Fruit fly (Drosophila melanogaster) whole organism, embryonic: ENCODE results near the gene CCAP.
A peak's percentile ranks its signal among the peaks of the same experiment; 100 is the strongest.

Source experiments
- Adf1 ChIP-seq: fragments of 200-800 bp; sonication (Bioruptor generic); IDR thresholded peaks from 2 replicates; pipeline ENCODE4 v1.3.6; 2022; ENCODE audit warnings: missing biosample characterization, missing genetic modification characterization
- Atf3 ChIP-seq: fragments of 200-800 bp; sonication (Bioruptor generic); optimal IDR thresholded peaks from 3 replicates; lab custom pipeline; 2016; ENCODE audit warnings: missing biosample characterization, missing genetic modification characterization
- B-H2 ChIP-seq: fragments of 200-800 bp; sonication (Bioruptor generic); optimal IDR thresholded peaks from 2 replicates; lab custom pipeline; 2018; ENCODE audit warnings: missing biosample characterization, mild to moderate bottlenecking, missing genetic modification characterization
- CG11247 ChIP-seq: fragments of 200-800 bp; sonication (Bioruptor generic); IDR thresholded peaks from 2 replicates; pipeline ENCODE4 v1.3.6; 2022; ENCODE audit warnings: missing biosample characterization, missing genetic modification characterization
- CG11398 ChIP-seq: fragments of 200-800 bp; sonication (Bioruptor generic); optimal IDR thresholded peaks from 2 replicates; lab custom pipeline; 2016; ENCODE audit warnings: missing biosample characterization, missing genetic modification characterization
- CG11456 ChIP-seq: fragments of 200-800 bp; sonication (Bioruptor generic); IDR thresholded peaks from 3 replicates; pipeline ENCODE4 v1.3.6; 2022; ENCODE audit warnings: missing biosample characterization, missing genetic modification characterization
- CG11504 ChIP-seq: fragments of 200-800 bp; sonication (Bioruptor generic); optimal IDR thresholded peaks from 3 replicates; lab custom pipeline; 2019; ENCODE audit warnings: missing biosample characterization, mild to moderate bottlenecking, missing genetic modification characterization, moderate library complexity
- CG11696 ChIP-seq: fragments of 200-800 bp; sonication (Bioruptor generic); IDR thresholded peaks from 2 replicates; pipeline ENCODE4 v1.3.6; 2022; ENCODE audit warnings: missing biosample characterization, missing genetic modification characterization
- CG13424 ChIP-seq: fragments of 200-800 bp; sonication (Bioruptor generic); optimal IDR thresholded peaks from 2 replicates; lab custom pipeline; 2019; ENCODE audit warnings: missing biosample characterization, mild to moderate bottlenecking, missing genetic modification characterization, moderate library complexity
- CG14860 ChIP-seq: fragments of 200-800 bp; sonication (Bioruptor generic); IDR thresholded peaks from 3 replicates; pipeline ENCODE4 v1.3.6; 2022; ENCODE audit warnings: missing biosample characterization, missing genetic modification characterization; ENCODE audit not compliant: partially characterized antibody
- CG15601 ChIP-seq: fragments of 200-800 bp; sonication (Bioruptor generic); optimal IDR thresholded peaks from 3 replicates; lab custom pipeline; 2019; ENCODE audit warnings: missing biosample characterization, mild to moderate bottlenecking, missing genetic modification characterization, moderate library complexity
- CG17568 ChIP-seq: fragments of 200-800 bp; sonication (Bioruptor generic); optimal IDR thresholded peaks from 2 replicates; lab custom pipeline; 2018; ENCODE audit warnings: missing biosample characterization, mild to moderate bottlenecking, missing genetic modification characterization, moderate library complexity
- CG17829 ChIP-seq: fragments of 200-800 bp; optimal IDR thresholded peaks from 2 replicates; lab custom pipeline; 2019; ENCODE audit warnings: missing biosample characterization, mild to moderate bottlenecking, missing genetic modification characterization, moderate library complexity
- CG1792 ChIP-seq: fragments of 200-800 bp; sonication (Bioruptor generic); optimal IDR thresholded peaks from 2 replicates; lab custom pipeline; 2016; ENCODE audit warnings: missing biosample characterization, missing genetic modification characterization
- CG2116 ChIP-seq: fragments of 200-800 bp; sonication (Bioruptor generic); optimal IDR thresholded peaks from 3 replicates; lab custom pipeline; 2018; ENCODE audit warnings: missing biosample characterization, mild to moderate bottlenecking, missing genetic modification characterization
- CG2889 ChIP-seq: fragments of 200-800 bp; sonication (Bioruptor generic); IDR thresholded peaks from 3 replicates; pipeline ENCODE4 v1.3.6; 2022; ENCODE audit warnings: missing biosample characterization, missing genetic modification characterization
- CG32532 ChIP-seq: fragments of 200-800 bp; sonication (Bioruptor generic); IDR thresholded peaks from 2 replicates; pipeline ENCODE4 v1.3.6; 2022; ENCODE audit warnings: missing biosample characterization, missing genetic modification characterization
- CG3407 ChIP-seq: fragments of 200-800 bp; sonication (Bioruptor generic); optimal IDR thresholded peaks from 2 replicates; lab custom pipeline; 2018; ENCODE audit warnings: missing biosample characterization, mild to moderate bottlenecking, missing genetic modification characterization
- CG4424 ChIP-seq: fragments of 200-800 bp; sonication (Bioruptor generic); optimal IDR thresholded peaks from 3 replicates; lab custom pipeline; 2016; ENCODE audit warnings: missing biosample characterization, missing genetic modification characterization
- CG4617 ChIP-seq: fragments of 200-800 bp; sonication (Bioruptor generic); optimal IDR thresholded peaks from 3 replicates; lab custom pipeline; 2016; ENCODE audit warnings: missing biosample characterization, missing genetic modification characterization, borderline replicate concordance
- CG5953 ChIP-seq: fragments of 200-800 bp; sonication (Bioruptor generic); IDR thresholded peaks from 2 replicates; pipeline ENCODE4 v1.3.6; 2022; ENCODE audit warnings: missing biosample characterization, missing genetic modification characterization
- CG7271 ChIP-seq: fragments of 200-800 bp; sonication (Bioruptor generic); optimal IDR thresholded peaks from 2 replicates; lab custom pipeline; 2018; ENCODE audit warnings: missing biosample characterization, mild to moderate bottlenecking, missing genetic modification characterization, moderate library complexity
- CG8765 ChIP-seq: fragments of 200-800 bp; sonication (Bioruptor generic); IDR thresholded peaks from 2 replicates; pipeline ENCODE4 v1.3.6; 2022; ENCODE audit warnings: missing biosample characterization, missing genetic modification characterization
- Eip74EF ChIP-seq, 2 experiments: fragments of 200-800 bp in 1 of 2; fragments of >200 bp in 1 of 2; sonication (Bioruptor generic) in 1 of 2; optimal IDR thresholded peaks; 2 replicates each; lab custom pipeline; 2017 to 2019; ENCODE audit warnings: missing biosample characterization in 2 of 2, missing genetic modification characterization in 2 of 2, mild to moderate bottlenecking in 1 of 2, moderate library complexity in 1 of 2
- Hsf ChIP-seq: fragments of 200-800 bp; sonication (Bioruptor generic); optimal IDR thresholded peaks from 3 replicates; lab custom pipeline; 2016; ENCODE audit warnings: missing biosample characterization, missing genetic modification characterization
- Lim3 ChIP-seq: fragments of 200-800 bp; sonication (Bioruptor generic); IDR thresholded peaks from 2 replicates; pipeline ENCODE4 v1.3.6; 2022; ENCODE audit warnings: missing biosample characterization, missing genetic modification characterization
- Mad ChIP-seq: fragments of 200-800 bp; sonication (Bioruptor generic); optimal IDR thresholded peaks from 2 replicates; lab custom pipeline; 2016; ENCODE audit warnings: missing biosample characterization, missing genetic modification characterization
- NC2α ChIP-seq: fragments of 200-800 bp; sonication (Bioruptor generic); optimal IDR thresholded peaks from 2 replicates; lab custom pipeline; 2016; ENCODE audit warnings: missing biosample characterization, missing genetic modification characterization
- NfI ChIP-seq: fragments of 200-800 bp; sonication (Bioruptor generic); optimal IDR thresholded peaks from 3 replicates; lab custom pipeline; 2018; ENCODE audit warnings: missing biosample characterization, mild to moderate bottlenecking, missing genetic modification characterization, moderate library complexity
- Oli ChIP-seq: fragments of 200-800 bp; sonication (Bioruptor generic); optimal IDR thresholded peaks from 2 replicates; lab custom pipeline; 2018; ENCODE audit warnings: missing biosample characterization, mild to moderate bottlenecking, missing genetic modification characterization, moderate library complexity
- Sry-δ ChIP-seq: fragments of 200-800 bp; sonication (Bioruptor generic); optimal IDR thresholded peaks from 2 replicates; lab custom pipeline; 2016; ENCODE audit warnings: missing biosample characterization, missing genetic modification characterization
- TFAM ChIP-seq: fragments of 200-800 bp; sonication (Bioruptor generic); optimal IDR thresholded peaks from 2 replicates; lab custom pipeline; 2017; ENCODE audit warnings: missing biosample characterization, missing genetic modification characterization, inconsistent platforms
- Trl ChIP-seq, 3 experiments: fragments of >200 bp in 2 of 3; fragments of 200-800 bp in 1 of 3; sonication (Bioruptor generic) in 1 of 3; optimal IDR thresholded peaks; 2 replicates in 1 of 3; 3 replicates in 2 of 3; lab custom pipeline; 2016 to 2017; ENCODE audit warnings: missing biosample characterization in 1 of 3, missing genetic modification characterization in 1 of 3
- Xbp1 ChIP-seq: fragments of 200-800 bp; sonication (Bioruptor generic); optimal IDR thresholded peaks from 3 replicates; lab custom pipeline; 2016; ENCODE audit warnings: missing biosample characterization, mild to moderate bottlenecking, missing genetic modification characterization
- ac ChIP-seq: fragments of 200-800 bp; sonication (Bioruptor generic); optimal IDR thresholded peaks from 3 replicates; lab custom pipeline; 2017; ENCODE audit warnings: missing biosample characterization, mild to moderate bottlenecking, missing genetic modification characterization
- az2 ChIP-seq: fragments of 200-800 bp; sonication (Bioruptor generic); optimal IDR thresholded peaks from 3 replicates; lab custom pipeline; 2016; ENCODE audit warnings: missing biosample characterization, missing genetic modification characterization
- cwo ChIP-seq: fragments of 200-800 bp; sonication (Bioruptor generic); optimal IDR thresholded peaks from 3 replicates; lab custom pipeline; 2017; ENCODE audit warnings: missing biosample characterization, missing genetic modification characterization, mild to moderate bottlenecking, moderate library complexity, missing genetic modification reagents
- dmrt99B ChIP-seq: fragments of 200-800 bp; sonication (Bioruptor generic); optimal IDR thresholded peaks from 2 replicates; lab custom pipeline; 2018; ENCODE audit warnings: missing biosample characterization, mild to moderate bottlenecking, missing genetic modification characterization, moderate library complexity
- fu2 ChIP-seq: fragments of 200-800 bp; sonication (Bioruptor generic); optimal IDR thresholded peaks from 2 replicates; lab custom pipeline; 2016; ENCODE audit warnings: missing biosample characterization, missing genetic modification characterization
- jumu ChIP-seq: fragments of 200-800 bp; sonication (Bioruptor generic); optimal IDR thresholded peaks from 3 replicates; lab custom pipeline; 2016; ENCODE audit warnings: missing biosample characterization, missing genetic modification characterization
- kah ChIP-seq: fragments of 200-800 bp; sonication (Bioruptor generic); optimal IDR thresholded peaks from 2 replicates; lab custom pipeline; 2018; ENCODE audit warnings: missing biosample characterization, mild to moderate bottlenecking, missing genetic modification characterization
- lab ChIP-seq: fragments of 200-800 bp; sonication (Bioruptor generic); optimal IDR thresholded peaks from 3 replicates; lab custom pipeline; 2017; ENCODE audit warnings: missing biosample characterization, missing genetic modification characterization, mild to moderate bottlenecking, moderate library complexity, missing genetic modification reagents
- maf-S ChIP-seq: fragments of 200-800 bp; sonication (Bioruptor generic); optimal IDR thresholded peaks from 2 replicates; lab custom pipeline; 2016; ENCODE audit warnings: missing biosample characterization, missing genetic modification characterization
- onecut ChIP-seq: fragments of 200-800 bp; sonication (Bioruptor generic); IDR thresholded peaks from 2 replicates; pipeline ENCODE4 v1.3.6; 2022; ENCODE audit warnings: missing biosample characterization, missing genetic modification characterization
- ranshi ChIP-seq: fragments of 200-800 bp; sonication (Bioruptor generic); IDR thresholded peaks from 2 replicates; pipeline ENCODE4 v1.3.6; 2022; ENCODE audit warnings: missing biosample characterization, missing genetic modification characterization
- rib ChIP-seq: fragments of 200-800 bp; sonication (Bioruptor generic); IDR thresholded peaks from 2 replicates; pipeline ENCODE4 v1.3.6; 2022; ENCODE audit warnings: missing biosample characterization, missing genetic modification characterization
- run ChIP-seq: fragments of 200-800 bp; sonication (Bioruptor generic); optimal IDR thresholded peaks from 3 replicates; lab custom pipeline; 2018; ENCODE audit warnings: missing biosample characterization, mild to moderate bottlenecking, missing genetic modification characterization
- sob ChIP-seq: fragments of 200-800 bp; sonication (Bioruptor generic); IDR thresholded peaks from 2 replicates; pipeline ENCODE4 v1.3.6; 2022; ENCODE audit warnings: missing biosample characterization, missing genetic modification characterization
- sqz ChIP-seq: fragments of 200-800 bp; sonication (Bioruptor generic); optimal IDR thresholded peaks from 3 replicates; lab custom pipeline; 2018; ENCODE audit warnings: missing biosample characterization, mild to moderate bottlenecking, missing genetic modification characterization
- vnd ChIP-seq: fragments of 200-800 bp; sonication (Bioruptor generic); IDR thresholded peaks from 3 replicates; pipeline ENCODE4 v1.3.6; 2022; ENCODE audit warnings: missing biosample characterization, missing genetic modification characterization; ENCODE audit not compliant: partially characterized antibody

CCAP gene

DNA sequence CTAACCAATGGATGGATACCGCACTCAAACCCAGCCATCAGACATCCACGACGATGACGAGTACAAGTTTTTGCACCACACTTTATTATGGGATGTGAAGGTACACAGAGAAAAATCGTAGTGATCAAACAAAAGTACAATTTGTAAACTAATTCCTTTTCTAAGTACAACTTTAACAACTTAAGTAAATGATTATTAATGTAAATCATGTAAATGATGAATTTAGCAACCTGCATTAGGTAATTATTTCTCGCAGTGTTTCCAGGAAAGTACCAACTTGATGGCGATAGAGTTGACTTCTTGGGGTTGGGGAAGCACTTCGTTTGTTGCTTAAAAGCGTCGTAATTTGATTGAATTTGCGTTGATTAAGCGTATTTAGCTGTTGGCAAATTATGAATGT is 38.8 kb downstream of the CCAP start (continued):
- no peak for TF ChIP-seq Sry-δ
- TF ChIP-seq rib, result no peak
- TF ChIP-seq Mad (GFP tag; lab: Kevin White, UChicago), result peak; percentile 20
- peak; percentile 2 for TF ChIP-seq CG2116
- no peak for TF ChIP-seq CG11247 (GFP tag; lab: Robert Waterston, UW)
- TF ChIP-seq fu2 (GFP tag; lab: Kevin White, UChicago), result peak; percentile 22
- TF ChIP-seq CG3407 (GFP tag; lab: Kevin White, UChicago), result peak; percentile 42
- TF ChIP-seq Oli (tag; lab: Kevin White, UChicago), result peak; percentile 73
- TF ChIP-seq maf-S (GFP tag; lab: Kevin White, UChicago), result no peak
- TF ChIP-seq CG11456 (GFP tag; lab: Robert Waterston, UW), result 0 out of 3 replicates have a peak, but pooled peaks have one; percentile 11
- TF ChIP-seq CG4424 (GFP tag; lab: Kevin White, UChicago), result peak; percentile 27
- TF ChIP-seq CG14860 (GFP tag; lab: Robert Waterston, UW), result no peak
- peak; percentile 3 for TF ChIP-seq jumu
- peak; percentile 57 for TF ChIP-seq Adf1
- TF ChIP-seq Xbp1 (GFP tag; lab: Kevin White, UChicago), result peak; percentile 73
- peak; percentile 55; the same call in 1 of the 2 replicates for TF ChIP-seq ranshi (GFP tag; lab: Robert Waterston, UW)
- peak; percentile 80; the same call in 2 of the 3 replicates for TF ChIP-seq CG2889
- TF ChIP-seq onecut (GFP tag; lab: Robert Waterston, UW), result peak; percentile 48; the same call in 1 of the 2 replicates
- TF ChIP-seq CG1792 (GFP tag; lab: Kevin White, UChicago), result no peak
- no peak for TF ChIP-seq sqz (GFP tag; lab: Kevin White, UChicago)
- 0 out of 2 replicates have a peak, but pooled peaks have one; percentile 39 for TF ChIP-seq Lim3 (GFP tag; lab: Robert Waterston, UW)
- TF ChIP-seq CG5953 (GFP tag; lab: Robert Waterston, UW), result peak; percentile 56; the same call in 1 of the 2 replicates
- TF ChIP-seq Eip74EF (GFP tag; optimal IDR thresholded peaks at IDR 0.05; lab: Kevin White, UChicago), result no peak
- TF ChIP-seq ac (GFP tag; lab: Kevin White, UChicago), result no peak
- peak; percentile 60; the same call in 1 of the 2 replicates for TF ChIP-seq CG32532
- TF ChIP-seq vnd (GFP tag; lab: Robert Waterston, UW), result no peak
- TF ChIP-seq CG17568 (GFP tag; lab: Kevin White, UChicago), result peak; percentile 50
- TF ChIP-seq Trl (optimal IDR thresholded peaks at IDR 0.05; lab: Kevin White, UChicago), result no peak
- TF ChIP-seq Trl (GFP tag; optimal IDR thresholded peaks at IDR 0.05; lab: Kevin White, UChicago), result peak; percentile 10
- TF ChIP-seq CG15601, result peak; percentile 21
- TF ChIP-seq cwo (GFP tag; lab: Kevin White, UChicago), result peak; percentile 63
- peak; percentile 75 for TF ChIP-seq lab (GFP tag; lab: Kevin White, UChicago)
- TF ChIP-seq NC2α, result no peak
- TF ChIP-seq TFAM (GFP tag; lab: Kevin White, UChicago), result no peak
- TF ChIP-seq Atf3 (GFP tag; lab: Kevin White, UChicago), result peak; percentile 30
- no peak for TF ChIP-seq CG17829
- TF ChIP-seq CG7271 (tag; lab: Kevin White, UChicago), result no peak
- peak; percentile 77 for TF ChIP-seq Hsf (GFP tag; lab: Kevin White, UChicago)
- no peak for TF ChIP-seq B-H2 (GFP tag; lab: Kevin White, UChicago)
- no peak for TF ChIP-seq kah (GFP tag; lab: Kevin White, UChicago)
- TF ChIP-seq CG11696 (GFP tag; lab: Robert Waterston, UW), result 0 out of 2 replicates have a peak, but pooled peaks have one; percentile 51
- TF ChIP-seq CG11504 (tag; lab: Kevin White, UChicago), result peak; percentile 81
- peak; percentile 71 for TF ChIP-seq az2 (GFP tag; lab: Kevin White, UChicago)
- no peak for TF ChIP-seq CG11398
- TF ChIP-seq CG13424 (tag; lab: Kevin White, UChicago), result peak; percentile 66
- TF ChIP-seq NfI, result peak; percentile 61
- peak; percentile 63 for TF ChIP-seq sob (GFP tag; lab: Robert Waterston, UW)
- no peak for TF ChIP-seq run (tag; lab: Kevin White, UChicago)
- TF ChIP-seq CG4617 (GFP tag; lab: Kevin White, UChicago), result no peak
- TF ChIP-seq CG8765 (GFP tag; lab: Robert Waterston, UW), result no peak
- TF ChIP-seq dmrt99B, result peak; percentile 79
